Worm (Caenorhabditis elegans): ENCODE results near the gene clec-50.

The clec-50 gene

DNA sequence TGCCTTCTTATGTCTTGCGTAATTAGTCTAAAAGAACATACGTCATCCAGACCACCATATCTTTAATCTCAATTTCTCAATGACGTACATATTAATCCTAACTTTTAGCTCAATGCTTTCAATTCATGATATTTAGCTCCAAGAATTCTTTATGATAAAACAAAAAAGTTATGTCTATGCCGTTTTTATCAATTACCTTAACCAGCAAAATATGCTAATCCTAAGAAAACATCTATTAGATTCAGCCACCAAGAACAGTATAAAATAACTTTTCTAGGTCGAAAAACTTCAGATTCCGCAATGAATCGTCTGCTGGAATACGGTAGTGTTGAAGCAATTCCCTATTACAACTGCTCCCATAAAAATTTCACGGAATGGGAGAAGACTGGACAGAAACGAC, 28.7 kb upstream of the clec-50 start, which contains the start of gene srt-45:
Gene srt-45 (plus strand): TSS at position 301 of the 400 bp plus-strand sequence.
- TF ChIP-seq ceh-9 (tag; optimal IDR thresholded peaks at IDR 0.05) (no peak), elt-3 (tag; optimal IDR thresholded peaks at IDR 0.05) (no peak), ceh-16 (tag; optimal IDR thresholded peaks at IDR 0.05) (no peak), snpc-4 (tag; optimal IDR thresholded peaks at IDR 0.05) (no peak), nhr-237 (tag; optimal IDR thresholded peaks at IDR 0.05) (no peak), pha-4 (tag; optimal IDR thresholded peaks at IDR 0.05) (no peak), pqm-1 (tag; optimal IDR thresholded peaks at IDR 0.05) (no peak), ceh-82 (tag; optimal IDR thresholded peaks at IDR 0.05) (no peak), jun-1 (tag; optimal IDR thresholded peaks at IDR 0.05) (no peak), ZK546.5 (tag; optimal IDR thresholded peaks at IDR 0.05) (no peak), fos-1 (tag; optimal IDR thresholded peaks at IDR 0.05) (no peak), aly-2 (tag; optimal IDR thresholded peaks at IDR 0.05) (no peak), nhr-76 (tag; optimal IDR thresholded peaks at IDR 0.05) (no peak)

DNA sequence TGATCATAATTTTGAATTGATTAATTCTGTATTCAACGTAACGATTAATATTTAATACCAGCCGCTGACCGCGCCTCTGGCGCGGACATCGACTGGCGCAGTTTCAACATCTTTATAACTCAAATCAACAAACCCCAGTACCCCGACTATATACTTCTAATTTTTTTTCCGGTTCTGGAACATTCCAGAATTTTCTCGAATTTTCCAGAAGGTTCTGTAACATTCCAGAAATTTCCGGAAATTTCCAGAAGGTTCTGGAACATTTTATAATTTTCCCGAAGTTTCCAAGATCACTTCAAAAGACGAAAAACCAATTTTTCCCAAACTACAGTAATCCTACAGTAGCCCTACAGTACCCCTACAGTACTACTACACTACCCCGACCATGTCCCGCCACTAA, 24.1 kb upstream of the clec-50 start:
- TF ChIP-seq nfya-1 (tag; optimal IDR thresholded peaks at IDR 0.05; ENCODE audit: insufficient read depth) (no peak), ama-1 (optimal IDR thresholded peaks at IDR 0.05) (no peak), nhr-77 (tag; optimal IDR thresholded peaks at IDR 0.05) (no peak), sea-2 (GFP tag; optimal IDR thresholded peaks at IDR 0.05) (no peak), nhr-12 (tag; optimal IDR thresholded peaks at IDR 0.05) (no peak), lin-39 (tag; optimal IDR thresholded peaks at IDR 0.05) (no peak), ceh-9 (tag; optimal IDR thresholded peaks at IDR 0.05) (no peak), elt-1 (tag; optimal IDR thresholded peaks at IDR 0.05) (no peak), fkh-2 (tag; optimal IDR thresholded peaks at IDR 0.05) (no peak), pha-4 (tag; optimal IDR thresholded peaks at IDR 0.05) (no peak), elt-2 (tag; optimal IDR thresholded peaks at IDR 0.05) (no peak), hmg-11 (tag; optimal IDR thresholded peaks at IDR 0.05) (no peak), mml-1 (tag; optimal IDR thresholded peaks at IDR 0.05) (no peak), ztf-4 (tag; optimal IDR thresholded peaks at IDR 0.05) (no peak), nhr-43 (tag; optimal IDR thresholded peaks at IDR 0.05; ENCODE audit: poor library complexity, severe bottlenecking) (no peak), snpc-4 (tag; optimal IDR thresholded peaks at IDR 0.05) (no peak), eor-1 (tag; optimal IDR thresholded peaks at IDR 0.05) (no peak), lsy-12 (tag; optimal IDR thresholded peaks at IDR 0.05) (no peak), nhr-23 (tag; optimal IDR thresholded peaks at IDR 0.05) (no peak), lin-15B (tag; optimal IDR thresholded peaks at IDR 0.05) (no peak)

DNA sequence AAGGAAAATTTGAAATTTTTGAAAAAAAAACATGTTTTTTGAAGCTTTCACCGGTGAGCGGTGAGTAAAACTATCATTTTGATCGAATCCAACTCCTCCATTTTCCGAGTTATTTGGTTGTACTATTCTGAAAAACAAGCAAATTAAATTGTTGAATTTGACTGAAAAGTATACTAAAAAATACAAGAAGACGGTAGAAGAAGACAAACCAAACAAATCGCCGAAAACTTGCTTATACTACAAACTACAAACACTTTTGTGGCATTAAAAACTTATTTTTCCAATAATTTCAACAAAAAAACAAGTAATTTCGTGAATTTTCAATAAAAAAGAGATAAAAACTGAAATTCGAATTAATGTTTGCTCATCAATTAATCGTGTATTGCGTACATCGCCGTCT, 23.4 kb upstream of the clec-50 start, which contains the start of gene fbxa-194:
Gene fbxa-194 (minus strand): TSS at position 101 of the 400 bp plus-strand sequence.
- no peak for TF ChIP-seq elt-3 (tag; optimal IDR thresholded peaks at IDR 0.05)
- no peak for TF ChIP-seq nhr-25 (tag; optimal IDR thresholded peaks at IDR 0.05)
- no peak for TF ChIP-seq pqm-1 (tag; optimal IDR thresholded peaks at IDR 0.05)
- TF ChIP-seq nhr-67 (tag; optimal IDR thresholded peaks at IDR 0.05): no peak
- no peak for TF ChIP-seq ceh-9 (tag; optimal IDR thresholded peaks at IDR 0.05)
- TF ChIP-seq elt-1 (tag; optimal IDR thresholded peaks at IDR 0.05): no peak
- no peak for TF ChIP-seq skn-1 (tag; optimal IDR thresholded peaks at IDR 0.05)
- no peak for TF ChIP-seq snpc-4 (tag; optimal IDR thresholded peaks at IDR 0.05)
- no peak for TF ChIP-seq egl-27 (tag; optimal IDR thresholded peaks at IDR 0.05)
- TF ChIP-seq nhr-43 (tag; optimal IDR thresholded peaks at IDR 0.05; ENCODE audit: poor library complexity, severe bottlenecking): no peak
- TF ChIP-seq mdl-1 (tag; optimal IDR thresholded peaks at IDR 0.05): no peak
- no peak for TF ChIP-seq tbx-2 (tag; optimal IDR thresholded peaks at IDR 0.05)
- no peak for TF ChIP-seq ztf-4 (tag; optimal IDR thresholded peaks at IDR 0.05)
- no peak for TF ChIP-seq zag-1 (tag; optimal IDR thresholded peaks at IDR 0.05)

DNA sequence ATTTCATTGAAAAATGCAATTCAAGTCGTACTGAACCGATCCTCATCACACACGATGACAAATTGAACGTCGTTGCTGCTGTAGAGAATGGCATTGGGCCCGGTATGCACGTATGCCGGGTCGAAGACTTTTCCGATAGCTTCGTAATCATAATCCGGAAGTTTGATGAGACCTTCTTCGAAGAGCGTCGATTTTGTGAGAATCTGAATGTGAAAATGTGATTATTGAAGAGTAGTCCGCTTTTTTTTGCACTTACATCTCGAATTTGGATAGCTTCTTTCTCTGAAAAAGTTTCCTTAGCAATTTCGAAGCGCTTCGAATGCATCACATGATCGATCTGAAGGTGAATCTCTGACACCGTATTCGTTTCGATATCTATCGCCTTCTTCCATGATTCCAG, 22.1 kb upstream of the clec-50 start, which contains the start of gene fbxa-118:
Gene fbxa-118 (minus strand): TSS at position 101 of the 400 bp plus-strand sequence.
- TF ChIP-seq fkh-10 (GFP tag; optimal IDR thresholded peaks at IDR 0.05) (no peak), nhr-11 (tag; optimal IDR thresholded peaks at IDR 0.05) (no peak), lsy-12 (tag; optimal IDR thresholded peaks at IDR 0.05) (no peak), nhr-76 (tag; optimal IDR thresholded peaks at IDR 0.05) (no peak), nfya-1 (tag; optimal IDR thresholded peaks at IDR 0.05; ENCODE audit: insufficient read depth) (no peak), nhr-12 (tag; optimal IDR thresholded peaks at IDR 0.05) (no peak), pqm-1 (tag; optimal IDR thresholded peaks at IDR 0.05) (no peak), elt-2 (tag; optimal IDR thresholded peaks at IDR 0.05) (no peak), skn-1 (tag; optimal IDR thresholded peaks at IDR 0.05) (no peak), egl-5 (tag; optimal IDR thresholded peaks at IDR 0.05) (no peak), sea-2 (GFP tag; optimal IDR thresholded peaks at IDR 0.05) (no peak)
